Worm (Caenorhabditis elegans): ENCODE results near the gene duo-1.

DNA sequence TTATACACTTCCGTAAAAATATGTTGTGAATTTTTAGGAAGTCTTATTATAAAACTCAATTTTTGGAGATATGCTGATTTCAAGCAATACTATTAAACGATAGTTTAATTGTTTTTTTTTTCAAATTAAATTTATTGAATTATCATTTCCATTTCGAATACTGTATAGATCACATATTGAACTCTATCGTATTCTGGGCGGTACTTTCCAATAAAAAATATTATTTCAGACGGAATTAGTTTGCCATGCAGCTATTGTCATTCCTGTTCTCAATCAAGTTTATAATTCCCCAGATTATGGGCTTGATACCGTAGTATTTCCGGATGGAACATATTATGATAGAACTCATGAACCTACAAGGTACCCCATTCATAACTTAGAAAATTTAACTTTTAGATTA is 20.1 kb downstream of the duo-1 start:
- TF ChIP-seq ctbp-1 (GFP tag; IDR thresholded peaks at IDR 0.05) (no peak), unc-62 (GFP tag; optimal IDR thresholded peaks at IDR 0.05 in 1 of 2) (no peak), unc-62 (tag; optimal IDR thresholded peaks at IDR 0.05) (no peak), daf-16 (GFP tag; optimal IDR thresholded peaks at IDR 0.05) (no peak), daf-16 (tag; optimal IDR thresholded peaks at IDR 0.05) (peak; percentile 52), tag-97 (GFP tag; IDR thresholded peaks at IDR 0.05) (no peak)
